Worm (Caenorhabditis elegans) whole organism, L2 larva: Measurements from ENCODE around the gene F27B10.1.

Experiments
- egl-27 ChIP-seq: sonication (generic microtip); optimal IDR thresholded peaks from 3 replicates; lab custom pipeline; 2017; ENCODE audit warnings: missing biosample characterization, missing genetic modification reagents, missing genetic modification characterization
- elt-3 ChIP-seq: sonication (generic microtip); optimal IDR thresholded peaks from 2 replicates; lab custom pipeline; 2017; ENCODE audit warnings: missing biosample characterization, missing genetic modification characterization
- lin-39 ChIP-seq: fragments of 150-350 bp; optimal IDR thresholded peaks from 2 replicates; lab custom pipeline; 2014; ENCODE audit warnings: missing biosample characterization, missing genetic modification reagents, missing genetic modification characterization
- mdl-1 ChIP-seq, 2 experiments: fragments of 150-350 bp in 1 of 2; sonication (generic microtip) in 1 of 2; optimal IDR thresholded peaks; 2 replicates each; lab custom pipeline; 2017; ENCODE audit warnings: missing biosample characterization in 2 of 2, missing genetic modification characterization in 2 of 2
- snpc-4 ChIP-seq: fragments of 150-350 bp; optimal IDR thresholded peaks from 2 replicates; lab custom pipeline; 2014; ENCODE audit warnings: missing biosample characterization, missing genetic modification characterization
- zag-1 ChIP-seq: fragments of 150-350 bp; optimal IDR thresholded peaks from 2 replicates; lab custom pipeline; 2014; ENCODE audit warnings: missing biosample characterization, missing genetic modification characterization
- ztf-11 ChIP-seq: sonication (generic microtip); optimal IDR thresholded peaks from 2 replicates; lab custom pipeline; 2017; ENCODE audit warnings: missing biosample characterization, missing genetic modification characterization

ce11 chrV:7059350-7059749 is 13.1 kb upstream of the F27B10.1 start, which contains the start of gene mdt-6:
- TF ChIP-seq lin-39 (tag; lab: Kevin White, UChicago): no peak
- no peak for TF ChIP-seq snpc-4 (tag; lab: Kevin White, UChicago)
- TF ChIP-seq ztf-11: no peak
- no peak for TF ChIP-seq mdl-1 (tag; optimal IDR thresholded peaks at IDR 0.05; lab: Kevin White, UChicago)
- TF ChIP-seq zag-1 (tag; lab: Kevin White, UChicago): no peak
- no peak for TF ChIP-seq elt-3
- no peak for TF ChIP-seq egl-27 (tag; lab: Kevin White, UChicago)
